Worm (Caenorhabditis elegans) whole organism, L4 larva: Measurements from ENCODE around the gene F45E10.2.

ENCODE experiments used
- F26F4.8 ChIP-seq: fragments of 200-800 bp; sonication (Bioruptor generic); conservative IDR thresholded peaks from 2 replicates; pipeline ENCODE4 v1.3.6; 2022; ENCODE audit warnings: missing genetic modification characterization, missing compliant biosample characterization
- F44E2.7 ChIP-seq: fragments of 200-800 bp; sonication (Bioruptor generic); IDR thresholded peaks from 2 replicates; pipeline ENCODE4 v2.1.2; 2022; ENCODE audit warnings: missing genetic modification characterization, missing compliant biosample characterization
- ceh-82 ChIP-seq: sonication (generic microtip); optimal IDR thresholded peaks from 2 replicates; lab custom pipeline; 2017; ENCODE audit warnings: missing biosample characterization, missing genetic modification characterization
- ces-1 ChIP-seq: fragments of 150-350 bp; sonication (generic microtip); optimal IDR thresholded peaks from 4 replicates; lab custom pipeline; 2014; ENCODE audit warnings: missing biosample characterization, missing genetic modification reagents, missing genetic modification characterization
- daf-8 ChIP-seq: fragments of 200-800 bp; sonication (Bioruptor generic); IDR thresholded peaks from 2 replicates; pipeline ENCODE4 v1.3.6; 2022; ENCODE audit warnings: missing genetic modification characterization, missing compliant biosample characterization
- fkh-10 ChIP-seq: fragments of 150-350 bp; optimal IDR thresholded peaks from 2 replicates; lab custom pipeline; 2014; ENCODE audit warnings: missing biosample characterization, missing genetic modification reagents, missing genetic modification characterization
- lin-39 ChIP-seq: fragments of 150-350 bp; optimal IDR thresholded peaks from 2 replicates; lab custom pipeline; 2014; ENCODE audit warnings: missing biosample characterization, missing genetic modification reagents, missing genetic modification characterization
- nhr-11 ChIP-seq: fragments of 150-350 bp; optimal IDR thresholded peaks from 2 replicates; lab custom pipeline; 2014; ENCODE audit warnings: missing biosample characterization, missing genetic modification characterization
- pha-4 ChIP-seq, 2 experiments: fragments of 150-350 bp in 1 of 2; fragments of 200-800 bp in 1 of 2; sonication (Bioruptor generic) in 1 of 2; IDR thresholded peaks in 1 of 2; optimal IDR thresholded peaks in 1 of 2; 2 replicates each; pipeline versions ENCODE4 v1.3.6 to Lab custom; 2014 to 2022; ENCODE audit warnings: missing genetic modification characterization in 2 of 2, missing genetic modification reagents in 2 of 2, missing biosample characterization in 1 of 2, missing compliant biosample characterization in 1 of 2
- unc-62 ChIP-seq, 3 experiments: fragments of 150-350 bp in 1 of 3; sonication (generic microtip); optimal IDR thresholded peaks in 2 of 3; peaks in 1 of 3; 1 replicate in 1 of 3; 2 replicates in 2 of 3; lab custom pipeline; 2014 to 2017; ENCODE audit warnings: missing biosample characterization in 3 of 3, missing genetic modification characterization in 3 of 3, missing genetic modification reagents in 3 of 3, missing genotype in 1 of 3
- vab-7 ChIP-seq: fragments of 200-800 bp; sonication (Bioruptor generic); IDR thresholded peaks from 2 replicates; pipeline ENCODE4 v1.3.6; 2022; ENCODE audit warnings: missing genetic modification reagents, missing genetic modification characterization, missing compliant biosample characterization

DNA sequence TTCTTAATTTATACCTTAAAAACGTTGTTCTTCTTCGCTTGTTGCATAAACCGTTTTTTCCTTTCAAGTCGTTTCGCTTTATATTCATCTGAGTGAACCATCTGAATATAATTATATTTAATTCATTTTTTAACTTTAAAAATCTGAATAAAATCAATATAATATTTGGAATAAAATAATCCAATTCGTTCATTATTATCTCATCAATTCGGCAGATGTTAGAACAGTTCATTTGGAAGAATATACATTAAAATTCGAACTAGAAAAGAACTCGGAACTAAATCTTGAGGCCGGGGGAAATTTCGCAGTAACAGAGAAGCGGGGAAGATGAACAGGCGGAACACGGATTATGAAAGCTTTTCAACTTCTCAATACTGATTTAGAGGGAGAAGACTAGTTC lies 6.2 kb downstream of the F45E10.2 start, which contains the start of gene F33A8.4:
- TF ChIP-seq ces-1 (GFP tag; lab: Kevin White, UChicago) (no peak), lin-39 (no peak), ceh-82 (tag; lab: Kevin White, UChicago) (no peak), fkh-10 (GFP tag; lab: Kevin White, UChicago) (no peak), F44E2.7 (GFP tag; lab: Robert Waterston, UW) (no peak), F26F4.8 (GFP tag; lab: Robert Waterston, UW) (no peak), unc-62 (GFP tag; optimal IDR thresholded peaks at IDR 0.05 in 1 of 2; lab: Kevin White, UChicago) (peak in 1 of 2 experiments; percentile 14), unc-62 (tag; optimal IDR thresholded peaks at IDR 0.05; lab: Kevin White, UChicago) (no peak), pha-4 (GFP tag; IDR thresholded peaks at IDR 0.05; lab: Robert Waterston, UW) (no peak), pha-4 (tag; optimal IDR thresholded peaks at IDR 0.05; lab: Kevin White, UChicago) (no peak), nhr-11 (no peak), vab-7 (GFP tag; lab: Robert Waterston, UW) (no peak), daf-8 (no peak)
